Fruit fly (Drosophila melanogaster) whole organism, pupa: ENCODE data around the gene msl-3.

Experiments used
- CG14655 ChIP-seq: fragments of 200-800 bp; sonication (Bioruptor generic); optimal IDR thresholded peaks from 3 replicates; lab custom pipeline; 2017; ENCODE audit warnings: mild to moderate bottlenecking, missing biosample characterization, missing genetic modification reagents, missing genetic modification characterization
- CG15710 ChIP-seq: fragments of 200-800 bp; sonication (Bioruptor generic); optimal IDR thresholded peaks from 2 replicates; lab custom pipeline; 2018; ENCODE audit warnings: missing biosample characterization, mild to moderate bottlenecking, missing genetic modification characterization, moderate library complexity
- CG17806 ChIP-seq: fragments of 200-800 bp; sonication (Bioruptor generic); optimal IDR thresholded peaks from 2 replicates; lab custom pipeline; 2018; ENCODE audit warnings: missing biosample characterization, mild to moderate bottlenecking, missing genetic modification characterization, moderate library complexity
- CG34367 ChIP-seq: fragments of 200-800 bp; sonication (Bioruptor generic); optimal IDR thresholded peaks from 2 replicates; lab custom pipeline; 2018; ENCODE audit warnings: missing biosample characterization, mild to moderate bottlenecking, missing genetic modification characterization
- CG8159 ChIP-seq: fragments of 200-800 bp; sonication (Bioruptor generic); optimal IDR thresholded peaks from 3 replicates; lab custom pipeline; 2018; ENCODE audit warnings: missing biosample characterization, mild to moderate bottlenecking, missing genetic modification characterization, moderate library complexity
- CG8301 ChIP-seq: fragments of 200-800 bp; sonication (Bioruptor generic); optimal IDR thresholded peaks from 2 replicates; lab custom pipeline; 2018; ENCODE audit warnings: missing biosample characterization, mild to moderate bottlenecking, missing genetic modification characterization
- CG9948 ChIP-seq: fragments of 200-800 bp; sonication (Bioruptor generic); optimal IDR thresholded peaks from 2 replicates; lab custom pipeline; 2018; ENCODE audit warnings: missing biosample characterization, mild to moderate bottlenecking, missing genetic modification characterization, moderate library complexity
- EcR ChIP-seq: fragments of 200-800 bp; sonication (Bioruptor generic); optimal IDR thresholded peaks from 3 replicates; lab custom pipeline; 2019; ENCODE audit warnings: missing biosample characterization, missing genetic modification characterization, mild to moderate bottlenecking, moderate library complexity, missing genetic modification reagents
- Pif1A ChIP-seq: fragments of 200-800 bp; sonication (Bioruptor generic); optimal IDR thresholded peaks from 3 replicates; lab custom pipeline; 2016; ENCODE audit warnings: missing biosample characterization, missing genetic modification characterization
- Pif1B ChIP-seq: fragments of 200-800 bp; sonication (Bioruptor generic); optimal IDR thresholded peaks from 3 replicates; lab custom pipeline; 2016; ENCODE audit warnings: missing biosample characterization, missing genetic modification characterization
- fd96Ca ChIP-seq: fragments of 200-800 bp; sonication (Bioruptor generic); IDR thresholded peaks from 3 replicates; pipeline ENCODE4 v1.3.6; 2022; ENCODE audit warnings: missing biosample characterization, missing genetic modification characterization

DNA sequence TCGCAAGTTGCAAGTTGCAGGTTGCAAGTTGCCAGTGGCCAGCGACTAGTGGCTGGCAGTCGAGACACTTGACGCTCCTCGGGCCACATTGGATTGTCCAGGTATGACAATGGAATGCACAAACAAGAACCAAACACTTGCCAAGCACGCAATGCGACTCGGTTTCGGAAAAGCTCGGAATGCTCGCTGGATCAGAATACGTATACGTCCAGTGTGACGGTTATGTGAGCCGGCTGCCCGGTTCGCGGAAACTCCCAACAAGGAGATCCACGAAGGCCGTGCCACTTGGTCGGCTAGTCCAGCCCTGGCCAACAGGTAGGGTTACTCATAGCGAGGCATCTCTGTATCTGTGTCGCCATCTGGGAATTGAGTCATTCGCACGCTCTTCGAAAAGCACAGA, 11.3 kb upstream of the msl-3 start:
- TF ChIP-seq CG8301 (no peak), CG14655 (GFP tag; lab: Kevin White, UChicago) (no peak), CG9948 (tag; lab: Kevin White, UChicago) (no peak), CG17806 (no peak), CG8159 (no peak), CG15710 (tag; lab: Kevin White, UChicago) (no peak), fd96Ca (GFP tag; lab: Robert Waterston, UW) (0 out of 3 replicates have a peak, but pooled peaks have one; percentile 30), Pif1B (GFP tag; lab: Kevin White, UChicago) (no peak), CG34367 (tag; lab: Kevin White, UChicago) (no peak), EcR (GFP tag; lab: Kevin White, UChicago) (no peak), Pif1A (no peak)
